Fruit fly (Drosophila melanogaster) S2 (cell line): Measurements from ENCODE around the gene TSG101.

ENCODE experiments used
- CG8478 ChIP-seq: fragments of >200 bp; optimal IDR thresholded peaks from 2 replicates; lab custom pipeline; 2018
- CTCF ChIP-seq, 2 experiments: fragments of >200 bp; optimal IDR thresholded peaks; 2 replicates each; lab custom pipeline; 2018

DNA sequence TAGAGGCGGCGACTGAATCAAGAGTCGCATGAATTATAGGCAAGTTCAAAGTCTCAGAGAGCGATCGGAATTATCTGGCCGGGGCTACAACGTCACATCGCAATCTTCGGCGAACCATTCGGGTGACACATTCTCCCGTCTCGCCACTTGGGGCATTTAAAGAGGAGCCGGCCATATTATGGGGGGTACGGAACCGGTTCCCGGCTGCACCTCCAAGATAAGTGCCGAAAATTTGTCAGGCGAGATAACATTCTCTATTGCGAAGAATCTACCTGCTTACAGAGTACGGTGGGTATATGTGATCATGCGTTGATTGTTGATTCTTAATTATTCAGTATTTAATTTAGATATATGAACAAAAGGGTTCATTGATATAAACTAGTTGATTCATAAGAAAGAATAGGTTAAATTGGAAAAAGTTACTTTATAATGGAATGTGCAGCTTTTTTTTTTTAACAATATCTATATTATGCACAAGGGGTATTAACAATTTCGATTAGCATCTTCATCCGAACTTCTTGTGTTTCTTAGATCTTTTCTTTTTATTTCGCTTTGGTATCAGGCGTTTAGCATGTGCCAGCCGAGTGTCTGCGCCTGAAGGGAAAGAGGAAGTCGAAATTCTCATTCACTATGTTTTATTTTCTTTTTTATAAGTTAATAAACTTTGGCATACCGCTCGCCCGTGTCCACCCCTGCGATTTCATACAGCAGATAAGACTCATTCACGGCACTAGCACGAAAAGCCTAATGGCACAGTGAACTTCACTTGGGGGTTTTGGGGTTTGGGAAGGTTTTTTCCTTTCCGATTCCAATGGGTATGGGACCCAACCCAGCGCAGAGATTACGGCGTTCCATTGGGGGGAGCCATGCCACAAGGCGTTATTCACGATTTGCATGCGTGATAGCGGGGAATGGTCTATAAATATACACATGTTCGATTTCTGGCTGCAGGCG, 40.3 kb upstream of the TSG101 start:
- no peak for TF ChIP-seq CG8478 (lab: Kevin White, UChicago)
- no peak for TF ChIP-seq CTCF (optimal IDR thresholded peaks at IDR 0.05; lab: Kevin White, UChicago)
